Fruit fly (Drosophila melanogaster) whole organism, prepupa: Measurements from ENCODE around the gene CG10013.

Experiments
- Blimp-1 ChIP-seq: fragments of 200-800 bp; sonication (Bioruptor generic); optimal IDR thresholded peaks from 3 replicates; lab custom pipeline; 2017; ENCODE audit warnings: missing biosample characterization, missing genetic modification characterization, mild to moderate bottlenecking, moderate library complexity, missing genetic modification reagents
- CG10631 ChIP-seq: fragments of 200-800 bp; sonication (Bioruptor generic); optimal IDR thresholded peaks from 2 replicates; lab custom pipeline; 2016; ENCODE audit warnings: missing biosample characterization, missing genetic modification characterization
- CG10669 ChIP-seq: fragments of 200-800 bp; sonication (Bioruptor generic); optimal IDR thresholded peaks from 3 replicates; lab custom pipeline; 2018; ENCODE audit warnings: missing biosample characterization, mild to moderate bottlenecking, missing genetic modification characterization, moderate library complexity
- CG11762 ChIP-seq: fragments of 200-800 bp; sonication (Bioruptor generic); optimal IDR thresholded peaks from 3 replicates; lab custom pipeline; 2016; ENCODE audit warnings: missing biosample characterization, missing genetic modification characterization; ENCODE audit not compliant: insufficient read depth
- CG11902 ChIP-seq: fragments of 200-800 bp; sonication (Bioruptor generic); optimal IDR thresholded peaks from 3 replicates; lab custom pipeline; 2016; ENCODE audit warnings: missing biosample characterization, missing genetic modification characterization
- CG15336 ChIP-seq: fragments of 200-800 bp; sonication (Bioruptor generic); IDR thresholded peaks from 2 replicates; pipeline ENCODE4 v1.3.6; 2022; ENCODE audit warnings: missing biosample characterization, missing genetic modification characterization
- CG1621 ChIP-seq: fragments of 200-800 bp; sonication (Bioruptor generic); optimal IDR thresholded peaks from 3 replicates; lab custom pipeline; 2018; ENCODE audit warnings: missing biosample characterization, mild to moderate bottlenecking, missing genetic modification characterization
- CG3032 ChIP-seq: fragments of 200-800 bp; optimal IDR thresholded peaks from 2 replicates; lab custom pipeline; 2019; ENCODE audit warnings: missing biosample characterization, mild to moderate bottlenecking, missing genetic modification characterization, moderate library complexity
- CG31627 ChIP-seq: fragments of 200-800 bp; sonication (Bioruptor generic); optimal IDR thresholded peaks from 3 replicates; lab custom pipeline; 2016; ENCODE audit warnings: missing biosample characterization, missing genetic modification characterization
- CG32006 ChIP-seq: fragments of 200-800 bp; sonication (Bioruptor generic); optimal IDR thresholded peaks from 3 replicates; lab custom pipeline; 2017; ENCODE audit warnings: missing biosample characterization, mild to moderate bottlenecking, missing genetic modification characterization
- CG6163 ChIP-seq: fragments of 200-800 bp; sonication (Bioruptor generic); IDR thresholded peaks from 3 replicates; pipeline ENCODE4 v1.3.6; 2022; ENCODE audit warnings: missing biosample characterization, missing genetic modification characterization
- CG7368 ChIP-seq: fragments of 200-800 bp; sonication (Bioruptor generic); optimal IDR thresholded peaks from 3 replicates; lab custom pipeline; 2016; ENCODE audit warnings: missing biosample characterization, missing genetic modification characterization
- CG8632 ChIP-seq: fragments of 200-800 bp; sonication (Bioruptor generic); optimal IDR thresholded peaks from 3 replicates; lab custom pipeline; 2016; ENCODE audit warnings: missing biosample characterization, missing genetic modification characterization
- CG9139 ChIP-seq: fragments of 200-800 bp; sonication (Bioruptor generic); optimal IDR thresholded peaks from 3 replicates; lab custom pipeline; 2017; ENCODE audit warnings: missing biosample characterization, mild to moderate bottlenecking, missing genetic modification characterization
- Eip75B ChIP-seq: fragments of 200-800 bp; sonication (Bioruptor generic); optimal IDR thresholded peaks from 3 replicates; lab custom pipeline; 2016; ENCODE audit warnings: missing biosample characterization, missing genetic modification characterization
- Eip78C ChIP-seq: fragments of 200-800 bp; sonication (Bioruptor generic); peaks from one replicate; lab custom pipeline; 2016; ENCODE audit warnings: missing biosample characterization, missing genetic modification characterization
- Eip93F ChIP-seq: fragments of 200-800 bp; sonication (Bioruptor generic); optimal IDR thresholded peaks from 2 replicates; lab custom pipeline; 2016; ENCODE audit warnings: missing biosample characterization, mild to moderate bottlenecking, missing genetic modification characterization
- Ets21C ChIP-seq: fragments of 200-800 bp; sonication (Bioruptor generic); optimal IDR thresholded peaks from 3 replicates; lab custom pipeline; 2016; ENCODE audit warnings: missing biosample characterization, missing genetic modification characterization
- Ets96B ChIP-seq: fragments of 200-800 bp; optimal IDR thresholded peaks from 2 replicates; lab custom pipeline; 2019; ENCODE audit warnings: missing biosample characterization, mild to moderate bottlenecking, missing genetic modification characterization, moderate library complexity
- Gug ChIP-seq: fragments of 200-800 bp; sonication (Bioruptor generic); IDR thresholded peaks from 2 replicates; pipeline ENCODE4 v1.3.6; 2022; ENCODE audit warnings: missing biosample characterization, missing genetic modification characterization
- Hr39 ChIP-seq: fragments of 200-800 bp; sonication (Bioruptor generic); optimal IDR thresholded peaks from 2 replicates; lab custom pipeline; 2016; ENCODE audit warnings: missing biosample characterization, missing genetic modification characterization
- Hr4 ChIP-seq: fragments of 200-800 bp; sonication (Bioruptor generic); optimal IDR thresholded peaks from 3 replicates; lab custom pipeline; 2016; ENCODE audit warnings: missing biosample characterization, missing genetic modification characterization
- Lpt ChIP-seq: fragments of 200-800 bp; sonication (Bioruptor generic); optimal IDR thresholded peaks from 3 replicates; lab custom pipeline; 2016; ENCODE audit warnings: missing biosample characterization, missing genetic modification characterization
- Met ChIP-seq: fragments of 200-800 bp; sonication (Bioruptor generic); optimal IDR thresholded peaks from 3 replicates; lab custom pipeline; 2016; ENCODE audit warnings: missing biosample characterization, missing genetic modification characterization
- OdsH ChIP-seq: fragments of 200-800 bp; sonication (Bioruptor generic); optimal IDR thresholded peaks from 3 replicates; lab custom pipeline; 2016; ENCODE audit warnings: missing biosample characterization, missing genetic modification characterization
- Smox ChIP-seq: fragments of 200-800 bp; sonication (Bioruptor generic); optimal IDR thresholded peaks from 3 replicates; lab custom pipeline; 2016; ENCODE audit warnings: missing biosample characterization, missing genetic modification characterization
- Sox102F ChIP-seq: fragments of 200-800 bp; sonication (Bioruptor generic); optimal IDR thresholded peaks from 2 replicates; lab custom pipeline; 2016; ENCODE audit warnings: missing biosample characterization, mild to moderate bottlenecking, missing genetic modification characterization
- Sox14 ChIP-seq: fragments of 200-800 bp; sonication (Bioruptor generic); optimal IDR thresholded peaks from 3 replicates; lab custom pipeline; 2016; ENCODE audit warnings: missing biosample characterization, missing genetic modification characterization
- acj6 ChIP-seq: fragments of 200-800 bp; sonication (Bioruptor generic); optimal IDR thresholded peaks from 3 replicates; lab custom pipeline; 2016; ENCODE audit warnings: missing biosample characterization, missing genetic modification characterization
- cyc ChIP-seq: fragments of 200-800 bp; sonication (Bioruptor generic); optimal IDR thresholded peaks from 3 replicates; lab custom pipeline; 2016; ENCODE audit warnings: missing biosample characterization, missing genetic modification characterization
- eg ChIP-seq: fragments of 200-800 bp; sonication (Bioruptor generic); IDR thresholded peaks from 3 replicates; pipeline ENCODE4 v1.3.6; 2022; ENCODE audit warnings: missing biosample characterization, missing genetic modification characterization
- esn ChIP-seq: fragments of 200-800 bp; sonication (Bioruptor generic); optimal IDR thresholded peaks from 2 replicates; lab custom pipeline; 2016; ENCODE audit warnings: missing biosample characterization, mild to moderate bottlenecking, missing genetic modification characterization, moderate library complexity
- fd59A ChIP-seq: fragments of 200-800 bp; sonication (Bioruptor generic); optimal IDR thresholded peaks from 2 replicates; lab custom pipeline; 2017; ENCODE audit warnings: missing biosample characterization, mild to moderate bottlenecking, missing genetic modification characterization, missing genetic modification reagents
- fd85E ChIP-seq: fragments of 200-800 bp; sonication (Bioruptor generic); optimal IDR thresholded peaks from 3 replicates; lab custom pipeline; 2016; ENCODE audit warnings: missing biosample characterization, missing genetic modification characterization
- fkh ChIP-seq: fragments of 200-800 bp; sonication (Bioruptor generic); optimal IDR thresholded peaks from 3 replicates; lab custom pipeline; 2017; ENCODE audit warnings: missing biosample characterization, mild to moderate bottlenecking, missing genetic modification characterization, moderate library complexity
- lz ChIP-seq: fragments of 200-800 bp; sonication (Bioruptor generic); optimal IDR thresholded peaks from 3 replicates; lab custom pipeline; 2016; ENCODE audit warnings: missing biosample characterization, missing genetic modification characterization
- net ChIP-seq: fragments of 200-800 bp; sonication (Bioruptor generic); optimal IDR thresholded peaks from 3 replicates; lab custom pipeline; 2016; ENCODE audit warnings: missing biosample characterization, missing genetic modification characterization
- pdm3 ChIP-seq: fragments of 200-800 bp; sonication (Bioruptor generic); optimal IDR thresholded peaks from 3 replicates; lab custom pipeline; 2016; ENCODE audit warnings: missing biosample characterization, missing genetic modification characterization
- salr ChIP-seq, 2 experiments: fragments of 200-800 bp; sonication (Bioruptor generic); optimal IDR thresholded peaks; 3 replicates each; lab custom pipeline; 2016 to 2018; ENCODE audit warnings: missing biosample characterization in 2 of 2, missing genetic modification characterization in 2 of 2, mild to moderate bottlenecking in 1 of 2
- spab ChIP-seq: fragments of 200-800 bp; sonication (Bioruptor generic); optimal IDR thresholded peaks from 2 replicates; lab custom pipeline; 2017; ENCODE audit warnings: missing biosample characterization, mild to moderate bottlenecking, missing genetic modification characterization, missing genetic modification reagents
- ss ChIP-seq, 2 experiments: fragments of 200-800 bp; sonication (Bioruptor generic); optimal IDR thresholded peaks; 2 replicates in 1 of 2; 3 replicates in 1 of 2; lab custom pipeline; 2017 to 2018; ENCODE audit warnings: mild to moderate bottlenecking in 2 of 2, missing biosample characterization in 2 of 2, missing genetic modification characterization in 2 of 2, moderate library complexity in 1 of 2
- svp ChIP-seq: fragments of 200-800 bp; sonication (Bioruptor generic); peaks from one replicate; lab custom pipeline; 2016; ENCODE audit warnings: missing biosample characterization, missing genetic modification characterization
- vri ChIP-seq: fragments of 200-800 bp; sonication (Bioruptor generic); optimal IDR thresholded peaks from 3 replicates; lab custom pipeline; 2016; ENCODE audit warnings: missing biosample characterization, mild to moderate bottlenecking, missing genetic modification characterization

CG10013 gene

dm6 chr3R:12280729-12281342 lies 42.5 kb upstream of the CG10013 start (continued):
- TF ChIP-seq CG1621 (peak; percentile 16), CG32006 (GFP tag; lab: Kevin White, UChicago) (no peak), Eip78C (GFP tag; lab: Kevin White, UChicago) (peak; percentile 79), Hr39 (GFP tag; lab: Kevin White, UChicago) (no peak), Lpt (peak; percentile 3), CG7368 (GFP tag; lab: Kevin White, UChicago) (peak; percentile 62), esn (no peak), CG3032 (no peak), fd59A (GFP tag; lab: Kevin White, UChicago) (no peak), CG8632 (no peak), Sox102F (GFP tag; lab: Kevin White, UChicago) (no peak), OdsH (GFP tag; lab: Kevin White, UChicago) (no peak), CG11762 (GFP tag; lab: Kevin White, UChicago) (no peak), Eip93F (GFP tag; lab: Kevin White, UChicago) (no peak), spab (no peak), Blimp-1 (GFP tag; lab: Kevin White, UChicago) (no peak), CG31627 (GFP tag; lab: Kevin White, UChicago) (no peak)

dm6 chr3R:12285589-12285988 lies 37.7 kb upstream of the CG10013 start:
- peak; percentile 96 for TF ChIP-seq svp
- TF ChIP-seq Gug (GFP tag; lab: Robert Waterston, UW), result no peak
- TF ChIP-seq fd85E, result no peak
- no peak for TF ChIP-seq ss (GFP tag; optimal IDR thresholded peaks at IDR 0.05; lab: Kevin White, UChicago)
- TF ChIP-seq Sox102F (GFP tag; lab: Kevin White, UChicago), result no peak
- TF ChIP-seq Hr39 (GFP tag; lab: Kevin White, UChicago), result no peak

DNA sequence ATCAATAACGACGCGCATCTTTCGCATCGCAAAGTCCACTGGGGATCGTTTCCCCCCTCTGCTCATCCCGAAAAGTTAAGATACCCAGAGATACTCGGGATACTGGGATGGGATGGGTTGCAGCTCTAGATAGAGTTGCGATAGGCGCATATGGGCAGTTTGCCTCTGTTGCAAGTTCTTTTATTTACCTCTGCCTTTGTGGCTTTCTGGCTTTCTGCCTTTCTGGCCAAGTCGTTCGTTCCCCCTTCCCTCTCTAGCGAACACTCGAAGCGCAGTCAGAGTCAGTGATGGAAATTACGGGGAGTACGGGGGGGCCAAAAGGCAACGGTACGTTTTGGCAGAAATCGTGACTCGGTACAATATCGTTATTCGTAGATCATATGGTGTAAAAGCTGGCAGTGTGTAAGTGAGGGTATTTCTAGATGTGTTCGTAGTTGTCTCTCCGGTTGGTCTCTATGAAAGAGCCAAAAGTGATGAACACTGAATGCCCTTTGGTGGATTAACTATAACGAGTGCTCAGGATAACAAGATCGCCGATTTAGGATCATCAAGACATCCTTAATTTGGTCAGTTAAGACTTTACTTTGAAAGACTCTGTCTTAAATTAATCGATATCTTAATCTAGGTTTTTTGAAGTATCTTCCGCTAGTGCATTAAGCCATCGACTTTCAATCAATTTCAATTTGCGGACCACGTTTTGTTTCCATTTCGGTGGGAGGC lies 34.6 kb upstream of the CG10013 start:
- no peak for TF ChIP-seq Lpt
- peak; percentile 56 for TF ChIP-seq CG32006 (GFP tag; lab: Kevin White, UChicago)
- TF ChIP-seq fd59A (GFP tag; lab: Kevin White, UChicago), result no peak
- no peak for TF ChIP-seq net
- no peak for TF ChIP-seq acj6 (GFP tag; lab: Kevin White, UChicago)
- peak; percentile 4 for TF ChIP-seq spab
- TF ChIP-seq Eip75B (GFP tag; lab: Kevin White, UChicago), result peak; percentile 0
- TF ChIP-seq svp, result peak; percentile 52
- TF ChIP-seq CG10631, result peak; percentile 2
- no peak for TF ChIP-seq Sox14 (GFP tag; lab: Kevin White, UChicago)
- no peak for TF ChIP-seq CG9139 (GFP tag; lab: Kevin White, UChicago)
- peak; percentile 46 for TF ChIP-seq Ets96B (tag; lab: Kevin White, UChicago)
- TF ChIP-seq fd85E, result no peak
- no peak for TF ChIP-seq salr (GFP tag; optimal IDR thresholded peaks at IDR 0.05; lab: Kevin White, UChicago)
- TF ChIP-seq CG15336 (GFP tag; lab: Robert Waterston, UW), result no peak
- TF ChIP-seq Met (GFP tag; lab: Kevin White, UChicago), result no peak
- TF ChIP-seq Ets21C, result no peak
- TF ChIP-seq Blimp-1 (GFP tag; lab: Kevin White, UChicago), result no peak
- TF ChIP-seq Eip93F (GFP tag; lab: Kevin White, UChicago), result no peak
- TF ChIP-seq Eip78C (GFP tag; lab: Kevin White, UChicago), result peak; percentile 66
- peak; percentile 9 for TF ChIP-seq CG10669 (GFP tag; lab: Kevin White, UChicago)
- no peak for TF ChIP-seq Smox (GFP tag; lab: Kevin White, UChicago)
- peak; percentile 54; the same call in 1 of the 3 replicates for TF ChIP-seq CG6163
- peak in 1 of 2 experiments; percentile 15 for TF ChIP-seq ss (GFP tag; optimal IDR thresholded peaks at IDR 0.05; lab: Kevin White, UChicago)
- no peak for TF ChIP-seq fkh
- TF ChIP-seq cyc, result no peak
- peak; percentile 45 for TF ChIP-seq Hr4 (GFP tag; lab: Kevin White, UChicago)
- no peak for TF ChIP-seq vri (GFP tag; lab: Kevin White, UChicago)
- TF ChIP-seq CG7368 (GFP tag; lab: Kevin White, UChicago), result no peak
- no peak for TF ChIP-seq lz (GFP tag; lab: Kevin White, UChicago)
- TF ChIP-seq eg (GFP tag; lab: Robert Waterston, UW), result peak; percentile 29; the same call in 1 of the 3 replicates
- TF ChIP-seq OdsH (GFP tag; lab: Kevin White, UChicago), result no peak
- no peak for TF ChIP-seq CG11902 (GFP tag; lab: Kevin White, UChicago)
- TF ChIP-seq pdm3 (GFP tag; lab: Kevin White, UChicago), result no peak
- TF ChIP-seq, all 60 proteins: peak for 12
